Worm (Caenorhabditis elegans) whole organism, young adult: Measurements from ENCODE around the gene mrpl-42.

Experiments used
- C17E4.6 ChIP-seq: fragments of 200-800 bp; sonication (Bioruptor generic); IDR thresholded peaks from 2 replicates; pipeline ENCODE4 v1.3.6; 2022; ENCODE audit warnings: missing genetic modification reagents, missing genetic modification characterization, missing compliant biosample characterization
- F55B11.4 ChIP-seq: sonication (generic microtip); optimal IDR thresholded peaks from 2 replicates; lab custom pipeline; 2016; ENCODE audit warnings: missing compliant biosample characterization, missing genetic modification characterization, borderline replicate concordance; ENCODE audit not compliant: insufficient read depth
- Y53F4B.3 ChIP-seq: fragments of 200-800 bp; sonication (Bioruptor generic); IDR thresholded peaks from 2 replicates; pipeline ENCODE4 v1.3.6; 2022; ENCODE audit warnings: missing genetic modification reagents, missing genetic modification characterization, missing compliant biosample characterization
- akir-1 ChIP-seq: fragments of 200-800 bp; sonication (Bioruptor generic); optimal IDR thresholded peaks from 2 replicates; lab custom pipeline; 2018; ENCODE audit warnings: mild to moderate bottlenecking, missing genetic modification characterization, moderate library complexity, missing compliant biosample characterization
- ama-1 ChIP-seq, 3 experiments: fragments of 150-350 bp in 1 of 3; sonication (generic microtip) in 2 of 3; optimal IDR thresholded peaks; 2 replicates each; lab custom pipeline; 2014 to 2018; ENCODE audit warnings: missing biosample characterization in 2 of 3, missing genetic modification characterization in 2 of 3, missing genetic modification reagents in 2 of 3
- ceh-79 ChIP-seq: sonication (generic microtip); optimal IDR thresholded peaks from 2 replicates; lab custom pipeline; 2017; ENCODE audit warnings: mild to moderate bottlenecking, missing genetic modification characterization, missing compliant biosample characterization
- hlh-12 ChIP-seq: sonication (generic microtip); optimal IDR thresholded peaks from 2 replicates; lab custom pipeline; 2016; ENCODE audit warnings: missing genetic modification characterization, missing compliant biosample characterization
- hsf-1 ChIP-seq: fragments of 200-800 bp; sonication (Bioruptor generic); IDR thresholded peaks from 2 replicates; pipeline ENCODE4 v1.3.6; 2022; ENCODE audit warnings: missing genetic modification reagents, missing genetic modification characterization, missing compliant biosample characterization
- madf-6 ChIP-seq: fragments of 200-800 bp; sonication (Bioruptor generic); IDR thresholded peaks from 2 replicates; pipeline ENCODE4 v1.3.6; 2022; ENCODE audit warnings: missing genetic modification reagents, missing genetic modification characterization, missing compliant biosample characterization
- unc-130 ChIP-seq: sonication (generic microtip); optimal IDR thresholded peaks from 2 replicates; lab custom pipeline; 2016; ENCODE audit warnings: missing genetic modification reagents, missing genetic modification characterization, missing compliant biosample characterization
- unc-62 ChIP-seq: fragments of 150-350 bp; optimal IDR thresholded peaks from 2 replicates; lab custom pipeline; 2014; ENCODE audit warnings: missing biosample characterization, missing genetic modification reagents, missing genetic modification characterization

DNA sequence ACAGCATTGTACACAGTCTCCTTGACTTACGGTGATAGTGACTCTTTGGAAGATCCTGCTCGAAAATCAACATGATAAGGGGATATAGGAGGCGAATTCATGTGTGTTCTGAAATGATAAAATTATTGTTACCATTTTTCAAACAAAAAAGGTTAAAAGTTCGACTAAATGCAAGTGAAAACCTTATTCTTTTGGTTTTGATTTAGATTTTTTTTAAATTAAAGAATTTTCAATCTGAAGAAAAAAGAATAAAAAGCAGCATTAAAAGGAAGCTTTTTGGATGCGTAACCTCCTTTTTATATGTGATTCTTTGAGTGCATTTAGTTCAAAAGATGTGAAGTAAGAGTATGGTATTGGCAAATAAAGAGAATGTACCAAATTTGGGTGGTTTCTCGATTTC lies 41.1 kb upstream of the mrpl-42 start, which contains the start of gene delm-1:
- TF ChIP-seq F55B11.4 (tag; lab: Kevin White, UChicago), result no peak
- no peak for TF ChIP-seq C17E4.6 (GFP tag; lab: Robert Waterston, UW)
- TF ChIP-seq Y53F4B.3, result no peak
- TF ChIP-seq hlh-12 (tag; lab: Kevin White, UChicago), result no peak
- no peak for TF ChIP-seq ceh-79 (tag; lab: Kevin White, UChicago)
- TF ChIP-seq ama-1 (optimal IDR thresholded peaks at IDR 0.05; lab: Kevin White, UChicago), result no peak
- TF ChIP-seq ama-1 (GFP tag; optimal IDR thresholded peaks at IDR 0.05; lab: Kevin White, UChicago), result no peak
- no peak for TF ChIP-seq madf-6 (GFP tag; lab: Robert Waterston, UW)
- TF ChIP-seq unc-62 (GFP tag; lab: Kevin White, UChicago), result no peak
- no peak for TF ChIP-seq hsf-1 (GFP tag; lab: Robert Waterston, UW)
- no peak for TF ChIP-seq akir-1 (GFP tag; lab: Kevin White, UChicago)
- TF ChIP-seq unc-130, result no peak
